Worm (Caenorhabditis elegans): ENCODE results near the gene eif-3.K.

DNA sequence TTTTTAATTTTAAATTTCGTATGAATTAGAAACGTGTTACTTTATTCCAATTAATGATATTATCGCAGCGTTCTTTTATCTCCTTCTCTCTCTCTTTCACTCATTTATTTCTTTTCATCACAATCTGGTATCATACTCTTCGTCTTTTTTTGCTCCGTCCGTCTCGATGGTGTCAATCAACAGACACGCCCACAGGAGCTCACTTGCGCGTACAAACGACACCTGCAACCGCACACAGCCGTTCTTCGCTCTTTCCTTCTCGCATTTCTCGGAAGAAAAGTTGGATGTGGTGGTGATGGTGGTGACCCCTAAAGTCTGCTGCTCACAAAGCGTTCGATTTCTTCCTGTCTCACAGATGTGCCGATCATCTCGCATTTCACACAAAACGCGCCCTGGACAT is 45.2 kb upstream of the eif-3.K start:
- no peak for TF ChIP-seq T22C8.4 (GFP tag; IDR thresholded peaks at IDR 0.05)
- TF ChIP-seq flt-1 (GFP tag; IDR thresholded peaks at IDR 0.05) = no peak
- TF ChIP-seq ref-1 (GFP tag; conservative IDR thresholded peaks at IDR 0.05) = no peak

Data from whole organism, midembryonic.